Fruit fly (Drosophila melanogaster) whole organism, adult: ENCODE results near the gene CG42728.

Experiments
- CG12768 ChIP-seq: fragments of 200-800 bp; sonication (Bioruptor generic); optimal IDR thresholded peaks from 2 replicates; lab custom pipeline; 2017; ENCODE audit warnings: missing biosample characterization, missing genetic modification characterization, mild to moderate bottlenecking, moderate library complexity, missing genetic modification reagents
- CG14711 ChIP-seq: fragments of 200-800 bp; sonication (Bioruptor generic); optimal IDR thresholded peaks from 2 replicates; lab custom pipeline; 2018; ENCODE audit warnings: missing biosample characterization, mild to moderate bottlenecking, missing genetic modification characterization, moderate library complexity
- CG33017 ChIP-seq: fragments of 200-800 bp; sonication (Bioruptor generic); optimal IDR thresholded peaks from 2 replicates; lab custom pipeline; 2018; ENCODE audit warnings: missing biosample characterization, mild to moderate bottlenecking, missing genetic modification characterization, moderate library complexity
- CG7045 ChIP-seq: fragments of 200-800 bp; sonication (Bioruptor generic); optimal IDR thresholded peaks from 2 replicates; lab custom pipeline; 2017; ENCODE audit warnings: missing biosample characterization, mild to moderate bottlenecking, missing genetic modification characterization
- CG7101 ChIP-seq: fragments of 200-800 bp; sonication (Bioruptor generic); optimal IDR thresholded peaks from 2 replicates; lab custom pipeline; 2018; ENCODE audit warnings: missing biosample characterization, mild to moderate bottlenecking, missing genetic modification characterization, moderate library complexity
- Clk ChIP-seq: fragments of 200-800 bp; sonication (Bioruptor generic); optimal IDR thresholded peaks from 2 replicates; lab custom pipeline; 2017; ENCODE audit warnings: missing biosample characterization, missing genetic modification characterization
- Crg-1 ChIP-seq: fragments of 200-800 bp; sonication (Bioruptor generic); optimal IDR thresholded peaks from 2 replicates; lab custom pipeline; 2016; ENCODE audit warnings: missing biosample characterization, missing genetic modification characterization
- Mnt ChIP-seq: fragments of 200-800 bp; sonication (Bioruptor generic); optimal IDR thresholded peaks from 2 replicates; lab custom pipeline; 2016; ENCODE audit warnings: missing biosample characterization, mild to moderate bottlenecking, missing genetic modification characterization
- bab1 ChIP-seq: fragments of 200-800 bp; sonication (Bioruptor generic); optimal IDR thresholded peaks from 3 replicates; lab custom pipeline; 2019; ENCODE audit warnings: missing biosample characterization, mild to moderate bottlenecking, missing genetic modification characterization, moderate library complexity
- cic ChIP-seq: fragments of 200-800 bp; sonication (Bioruptor generic); optimal IDR thresholded peaks from 2 replicates; lab custom pipeline; 2017; ENCODE audit warnings: missing biosample characterization, mild to moderate bottlenecking, missing genetic modification characterization, moderate library complexity

dm6 chr3L:15540682-15541081 lies 12.7 kb upstream of the CG42728 start:
- no peak for TF ChIP-seq cic
- no peak for TF ChIP-seq CG12768 (GFP tag; lab: Kevin White, UChicago)
- TF ChIP-seq CG7045 = no peak
- TF ChIP-seq Crg-1 (GFP tag; lab: Kevin White, UChicago) = no peak
- no peak for TF ChIP-seq CG7101 (tag; lab: Kevin White, UChicago)
- no peak for TF ChIP-seq CG33017 (tag; lab: Kevin White, UChicago)
- no peak for TF ChIP-seq bab1 (GFP tag; lab: Kevin White, UChicago)
- TF ChIP-seq Clk (GFP tag; lab: Kevin White, UChicago) = no peak
- TF ChIP-seq CG14711 = no peak
- TF ChIP-seq Mnt (GFP tag; lab: Kevin White, UChicago) = no peak
